Fruit fly (Drosophila melanogaster): ENCODE data around the gene Mlc1.

The Mlc1 gene

dm6 chr3R:27694583-27694982 is 34.6 kb upstream of the Mlc1 start, which contains the start of gene Acp98AB:
TSS of gene Acp98AB (plus strand) at chr3R:27694883.
- no peak for TF ChIP-seq pad (GFP tag; optimal IDR thresholded peaks at IDR 0.05)
- no peak for TF ChIP-seq CG12768 (GFP tag; optimal IDR thresholded peaks at IDR 0.05)
- TF ChIP-seq bab1 (GFP tag; optimal IDR thresholded peaks at IDR 0.05): no peak
- TF ChIP-seq CG7101 (tag; optimal IDR thresholded peaks at IDR 0.05): no peak
- TF ChIP-seq cic (GFP tag; optimal IDR thresholded peaks at IDR 0.05): no peak
- no peak for TF ChIP-seq CG1620 (GFP tag; optimal IDR thresholded peaks at IDR 0.05)
- TF ChIP-seq cnc (optimal IDR thresholded peaks at IDR 0.05): no peak
- TF ChIP-seq Clk (GFP tag; optimal IDR thresholded peaks at IDR 0.05): no peak
- TF ChIP-seq kay (GFP tag; ENCODE audit: borderline replicate concordance): no peak

- TF ChIP-seq pad (GFP tag; optimal IDR thresholded peaks at IDR 0.05) (no peak), ovo (GFP tag; optimal IDR thresholded peaks at IDR 0.05) (no peak), CG33017 (tag; optimal IDR thresholded peaks at IDR 0.05) (no peak), CG7101 (tag; optimal IDR thresholded peaks at IDR 0.05) (no peak), CG1620 (GFP tag; optimal IDR thresholded peaks at IDR 0.05) (no peak), toe (GFP tag; optimal IDR thresholded peaks at IDR 0.05) (no peak), CG12768 (GFP tag; optimal IDR thresholded peaks at IDR 0.05) (no peak)
Observed at dm6 chr3R:27694018-27694417, 34.0 kb upstream of the Mlc1 start, which contains the start of gene CG43319. TSS of gene CG43319 (plus strand) at chr3R:27694318.

- TF ChIP-seq kay (GFP tag; ENCODE audit: borderline replicate concordance) (no peak), cnc (optimal IDR thresholded peaks at IDR 0.05) (no peak), toe (GFP tag; optimal IDR thresholded peaks at IDR 0.05) (no peak), pad (GFP tag; optimal IDR thresholded peaks at IDR 0.05) (no peak), CG7101 (tag; optimal IDR thresholded peaks at IDR 0.05) (no peak), Mnt (GFP tag; optimal IDR thresholded peaks at IDR 0.05) (no peak), CG5204 (GFP tag; optimal IDR thresholded peaks at IDR 0.05) (no peak), tj (GFP tag; optimal IDR thresholded peaks at IDR 0.05) (no peak)
Observed at dm6 chr3R:27692645-27693307, 32.8 kb upstream of the Mlc1 start.

dm6 chr3R:27688034-27688433 is 28.1 kb upstream of the Mlc1 start, which contains the start of gene CG31055:
TSS of gene CG31055 (minus strand) at chr3R:27688134.
- TF ChIP-seq CG1620 (GFP tag; optimal IDR thresholded peaks at IDR 0.05) (no peak), cic (GFP tag; optimal IDR thresholded peaks at IDR 0.05) (no peak), Hr96 (GFP tag; optimal IDR thresholded peaks at IDR 0.05) (no peak), CG12768 (GFP tag; optimal IDR thresholded peaks at IDR 0.05) (no peak)

dm6 chr3R:27685539-27686012 is 25.6 kb upstream of the Mlc1 start, which contains the start of gene CG12880:
TSS of gene CG12880 (plus strand) at chr3R:27685962.
- no peak for TF ChIP-seq pad (GFP tag; optimal IDR thresholded peaks at IDR 0.05)
- TF ChIP-seq Clk (GFP tag; optimal IDR thresholded peaks at IDR 0.05): no peak
- no peak for TF ChIP-seq tj (GFP tag; optimal IDR thresholded peaks at IDR 0.05)
- TF ChIP-seq CG11617 (GFP tag; optimal IDR thresholded peaks at IDR 0.05): no peak
- TF ChIP-seq toe (GFP tag; optimal IDR thresholded peaks at IDR 0.05): no peak
- no peak for TF ChIP-seq cic (GFP tag; optimal IDR thresholded peaks at IDR 0.05)
- TF ChIP-seq CG33017 (tag; optimal IDR thresholded peaks at IDR 0.05): no peak

- TF ChIP-seq toe (GFP tag; optimal IDR thresholded peaks at IDR 0.05) (no peak), kay (GFP tag; ENCODE audit: borderline replicate concordance) (peak; percentile 28)
Observed at dm6 chr3R:27685074-27685473, 25.1 kb upstream of the Mlc1 start.

- TF ChIP-seq kay (GFP tag; ENCODE audit: borderline replicate concordance) (no peak), CG33017 (tag; optimal IDR thresholded peaks at IDR 0.05) (no peak), CG11617 (GFP tag; optimal IDR thresholded peaks at IDR 0.05) (no peak), bab1 (GFP tag; optimal IDR thresholded peaks at IDR 0.05) (no peak), CG12768 (GFP tag; optimal IDR thresholded peaks at IDR 0.05) (no peak)
Observed at dm6 chr3R:27681799-27682198, 21.8 kb upstream of the Mlc1 start, which contains the start of gene Sce. TSS of gene Sce (minus strand) at chr3R:27682029.

dm6 chr3R:27679667-27680066 is 19.7 kb upstream of the Mlc1 start:
- no peak for TF ChIP-seq bab1 (GFP tag; optimal IDR thresholded peaks at IDR 0.05)
- TF ChIP-seq Clk (GFP tag; optimal IDR thresholded peaks at IDR 0.05): no peak
- no peak for TF ChIP-seq CG1620 (GFP tag; optimal IDR thresholded peaks at IDR 0.05)
- no peak for TF ChIP-seq CG5204 (GFP tag; optimal IDR thresholded peaks at IDR 0.05)
- TF ChIP-seq Crg-1 (GFP tag; optimal IDR thresholded peaks at IDR 0.05): no peak
- TF ChIP-seq pad (GFP tag; optimal IDR thresholded peaks at IDR 0.05): no peak
- no peak for TF ChIP-seq cic (GFP tag; optimal IDR thresholded peaks at IDR 0.05)

dm6 chr3R:27679019-27679418 is 19.0 kb upstream of the Mlc1 start, which contains the start of gene CG12883:
TSS of gene CG12883 (plus strand) at chr3R:27679291.
- TF ChIP-seq bab1 (GFP tag; optimal IDR thresholded peaks at IDR 0.05) (peak; percentile 43), kay (GFP tag; ENCODE audit: borderline replicate concordance) (no peak), CG33017 (tag; optimal IDR thresholded peaks at IDR 0.05) (no peak), CG11617 (GFP tag; optimal IDR thresholded peaks at IDR 0.05) (no peak)
